Worm (Caenorhabditis elegans) whole organism, midembryonic: ENCODE data around the gene T19C9.10.
"Not testable (repeated sequence)": the region's sequence is repeated elsewhere in the genome, so short reads cannot be mapped to it uniquely, and the experiment has no call there.

Experiments used
- T22C8.4 ChIP-seq: fragments of 200-800 bp; sonication (Bioruptor generic); IDR thresholded peaks from 2 replicates; pipeline ENCODE4 v1.3.6; 2022; ENCODE audit warnings: missing genetic modification characterization, missing compliant biosample characterization
- cog-1 ChIP-seq: sonication (generic microtip); optimal IDR thresholded peaks from 2 replicates; lab custom pipeline; 2016; ENCODE audit warnings: missing genetic modification characterization, missing compliant biosample characterization
- flt-1 ChIP-seq: fragments of 200-800 bp; sonication (Bioruptor generic); IDR thresholded peaks from 2 replicates; pipeline ENCODE4 v1.3.6; 2022; ENCODE audit warnings: missing genetic modification characterization, missing compliant biosample characterization
- klf-2 ChIP-seq: fragments of 200-800 bp; sonication (Bioruptor generic); conservative IDR thresholded peaks from 2 replicates; pipeline ENCODE4 v1.3.6; 2022; ENCODE audit warnings: missing genetic modification reagents, missing genetic modification characterization, missing compliant biosample characterization
- med-1 ChIP-seq: sonication (generic microtip); optimal IDR thresholded peaks from 2 replicates; lab custom pipeline; 2017; ENCODE audit warnings: missing genetic modification characterization, mild to moderate bottlenecking, missing compliant biosample characterization, antibody characterized with exemption, missing genetic modification reagents; ENCODE audit not compliant: insufficient read depth
- ref-1 ChIP-seq: fragments of 200-800 bp; sonication (Bioruptor generic); conservative IDR thresholded peaks from 2 replicates; pipeline ENCODE4 v1.3.6; 2022; ENCODE audit warnings: missing genetic modification reagents, missing genetic modification characterization, missing compliant biosample characterization
- tab-1 ChIP-seq: fragments of 200-800 bp; sonication (Bioruptor generic); IDR thresholded peaks from 2 replicates; pipeline ENCODE4 v1.3.6; 2022; ENCODE audit warnings: missing genetic modification characterization, missing compliant biosample characterization
- ztf-23 ChIP-seq: fragments of 200-800 bp; sonication (Bioruptor generic); IDR thresholded peaks from 2 replicates; pipeline ENCODE4 v1.3.6; 2022; ENCODE audit warnings: missing genetic modification reagents, missing genetic modification characterization, missing compliant biosample characterization
- ztf-29 ChIP-seq: fragments of 200-800 bp; sonication (Bioruptor generic); IDR thresholded peaks from 2 replicates; pipeline ENCODE4 v1.3.6; 2022; ENCODE audit warnings: missing genetic modification reagents, missing genetic modification characterization, missing compliant biosample characterization

T19C9.10 gene

DNA sequence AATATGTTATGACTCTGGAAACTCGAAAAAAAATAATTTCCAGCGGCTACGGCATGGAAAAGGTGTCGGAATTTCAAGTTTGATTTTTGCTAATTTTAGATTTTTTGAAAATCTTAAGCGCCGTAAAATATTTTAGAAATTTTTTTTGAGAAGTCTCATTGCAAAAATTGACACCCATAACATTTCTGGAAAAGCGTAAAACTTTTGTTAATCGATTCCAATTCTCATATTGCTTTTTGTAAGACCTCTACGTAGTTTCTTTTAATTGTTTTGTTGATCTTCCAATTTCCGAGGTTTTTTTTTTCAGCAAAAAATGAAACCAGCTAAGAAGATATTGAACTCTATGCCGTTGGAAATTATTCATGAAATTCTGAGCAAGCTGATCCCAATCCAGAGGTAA, 22.5 kb downstream of the T19C9.10 start, which contains the start of gene fbxa-85:
Gene fbxa-85 (plus strand): TSS at position 301 of the 400 bp plus-strand sequence.
- TF ChIP-seq cog-1 (no peak), ztf-29 (GFP tag; lab: Robert Waterston, UW) (no peak), T22C8.4 (GFP tag; lab: Robert Waterston, UW) (no peak), flt-1 (GFP tag; lab: Robert Waterston, UW) (no peak), klf-2 (no peak), tab-1 (GFP tag; lab: Robert Waterston, UW) (no peak), ztf-23 (GFP tag; lab: Robert Waterston, UW) (no peak), med-1 (GFP tag; lab: Kevin White, UChicago) (no peak), ref-1 (GFP tag; lab: Robert Waterston, UW) (no peak)

DNA sequence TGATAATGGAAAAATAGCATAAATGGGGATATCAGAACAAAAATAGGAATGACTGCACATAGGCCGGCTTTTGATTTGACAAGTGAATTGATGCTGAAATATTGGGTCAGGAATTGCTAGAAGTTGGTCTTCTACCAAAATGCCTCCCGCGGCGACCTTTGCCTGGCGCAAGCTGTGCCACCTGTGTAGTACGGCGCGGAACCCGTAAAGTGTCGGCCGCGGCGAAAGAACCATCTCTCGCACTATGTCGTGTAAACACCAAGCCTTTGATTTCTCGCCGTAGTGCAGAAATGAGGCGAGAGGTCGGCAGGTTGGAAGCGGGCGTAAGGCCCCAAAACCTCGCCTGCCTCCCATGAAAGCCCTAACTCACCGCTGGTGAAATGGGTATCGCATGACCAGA, 25.0 kb downstream of the T19C9.10 start:
- TF ChIP-seq T22C8.4 (GFP tag; lab: Robert Waterston, UW), result no peak
- TF ChIP-seq tab-1 (GFP tag; lab: Robert Waterston, UW), result no peak
- TF ChIP-seq klf-2, result no peak
- no peak for TF ChIP-seq ref-1 (GFP tag; lab: Robert Waterston, UW)
- no peak for TF ChIP-seq med-1 (GFP tag; lab: Kevin White, UChicago)
- TF ChIP-seq ztf-23 (GFP tag; lab: Robert Waterston, UW), result no peak
- no peak for TF ChIP-seq cog-1
- no peak for TF ChIP-seq ztf-29 (GFP tag; lab: Robert Waterston, UW)
- no peak for TF ChIP-seq flt-1 (GFP tag; lab: Robert Waterston, UW)

DNA sequence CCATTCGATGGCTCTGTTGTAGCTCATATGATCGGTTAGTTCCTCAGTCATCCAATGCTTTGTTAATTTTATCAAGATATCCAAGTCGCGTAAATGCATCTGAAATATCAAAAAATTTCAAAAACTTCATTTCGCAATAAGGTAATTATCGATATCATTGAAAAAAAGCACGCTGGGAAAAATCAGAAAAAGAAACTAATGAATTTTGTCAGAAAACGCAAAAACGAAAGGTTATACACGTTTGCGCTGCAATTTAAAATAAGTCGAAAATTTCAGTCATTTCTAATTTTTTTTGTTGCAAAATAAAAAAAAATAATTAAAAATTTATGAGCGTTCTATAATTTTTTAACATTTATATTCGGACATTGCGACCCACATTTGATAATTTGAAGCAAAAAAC, 28.5 kb downstream of the T19C9.10 start, which contains the start of gene K10G4.3:
Gene K10G4.3 (minus strand): TSS at position 101 of the 400 bp plus-strand sequence.
- not testable (repeated sequence) for TF ChIP-seq T22C8.4 (GFP tag; lab: Robert Waterston, UW); flt-1 (GFP tag; lab: Robert Waterston, UW); klf-2

DNA sequence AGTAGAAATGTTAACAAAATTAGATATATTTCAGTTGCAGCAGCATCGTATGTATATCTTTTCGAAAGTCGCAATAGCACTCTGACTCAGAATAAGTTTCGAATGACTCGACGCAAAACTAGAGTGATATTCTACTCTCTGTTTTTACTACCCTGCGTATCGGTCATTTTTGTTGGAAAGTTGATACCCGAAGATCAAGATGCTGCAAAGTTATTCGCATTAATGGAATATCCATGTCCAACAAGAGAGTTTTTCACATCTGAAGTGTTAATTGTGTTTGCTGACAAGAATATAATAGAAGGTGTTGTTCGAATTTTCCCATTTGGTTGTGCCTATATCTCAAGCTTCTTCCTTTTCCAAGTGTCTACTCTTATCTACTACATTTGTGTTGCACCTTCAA, 35.7 kb downstream of the T19C9.10 start:
- no peak for TF ChIP-seq cog-1
- no peak for TF ChIP-seq tab-1 (GFP tag; lab: Robert Waterston, UW)
- no peak for TF ChIP-seq klf-2
- TF ChIP-seq med-1 (GFP tag; lab: Kevin White, UChicago), result no peak
- TF ChIP-seq T22C8.4 (GFP tag; lab: Robert Waterston, UW), result no peak
- TF ChIP-seq flt-1 (GFP tag; lab: Robert Waterston, UW), result no peak
- TF ChIP-seq ref-1 (GFP tag; lab: Robert Waterston, UW), result no peak
- TF ChIP-seq ztf-23 (GFP tag; lab: Robert Waterston, UW), result no peak

DNA sequence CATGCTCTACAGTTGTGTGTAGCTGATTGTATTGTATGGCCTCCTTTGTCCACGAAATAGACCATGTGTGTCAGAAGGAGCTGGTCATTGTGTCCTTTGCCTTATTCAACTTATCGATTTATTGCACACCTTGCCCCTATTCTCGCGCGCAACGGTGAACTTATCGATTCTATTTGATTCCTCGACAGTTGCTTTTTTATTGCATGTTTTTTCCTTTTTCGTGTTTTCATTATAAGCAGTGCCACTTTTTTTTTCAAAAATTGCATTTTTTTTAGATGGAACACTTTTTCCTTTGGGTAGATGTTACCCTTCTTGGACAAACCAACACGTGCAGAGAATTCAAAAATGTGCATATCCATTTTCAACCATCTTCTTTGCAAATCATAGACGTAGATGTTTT, 36.9 kb downstream of the T19C9.10 start, which contains the start of gene K10G4.10:
Gene K10G4.10 (plus strand): TSS at position 301 of the 400 bp plus-strand sequence.
- TF ChIP-seq ztf-29 (GFP tag; lab: Robert Waterston, UW), result no peak
- TF ChIP-seq ztf-23 (GFP tag; lab: Robert Waterston, UW), result no peak
- no peak for TF ChIP-seq klf-2
- no peak for TF ChIP-seq T22C8.4 (GFP tag; lab: Robert Waterston, UW)
- TF ChIP-seq flt-1 (GFP tag; lab: Robert Waterston, UW), result no peak
- TF ChIP-seq med-1 (GFP tag; lab: Kevin White, UChicago), result no peak
- no peak for TF ChIP-seq tab-1 (GFP tag; lab: Robert Waterston, UW)
- TF ChIP-seq cog-1, result no peak
- no peak for TF ChIP-seq ref-1 (GFP tag; lab: Robert Waterston, UW)

DNA sequence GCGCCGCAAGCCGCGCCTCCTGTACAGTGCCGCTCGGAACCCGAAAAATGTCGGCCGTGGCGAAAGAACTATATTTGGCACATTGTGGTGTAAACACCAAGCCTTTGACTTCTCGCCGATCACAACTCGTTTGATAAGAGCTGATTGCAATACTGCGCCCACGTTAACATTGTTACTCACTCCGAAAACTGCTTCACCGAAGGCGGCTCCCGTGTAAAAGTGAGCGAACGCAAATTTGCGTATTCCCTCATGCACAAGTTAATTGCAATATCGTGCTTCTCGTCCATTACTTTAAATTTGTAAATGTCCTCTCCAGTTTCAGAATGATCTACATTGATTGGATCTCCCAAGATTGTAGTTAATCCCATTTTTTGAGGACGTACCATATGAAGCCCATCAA, 47.8 kb downstream of the T19C9.10 start:
- TF ChIP-seq ref-1 (GFP tag; lab: Robert Waterston, UW) (no peak), ztf-23 (GFP tag; lab: Robert Waterston, UW) (no peak), klf-2 (no peak), T22C8.4 (GFP tag; lab: Robert Waterston, UW) (no peak), tab-1 (GFP tag; lab: Robert Waterston, UW) (no peak), flt-1 (GFP tag; lab: Robert Waterston, UW) (no peak), cog-1 (no peak), med-1 (GFP tag; lab: Kevin White, UChicago) (no peak)
